Worm (Caenorhabditis elegans): ENCODE results near the gene sre-29.

DNA sequence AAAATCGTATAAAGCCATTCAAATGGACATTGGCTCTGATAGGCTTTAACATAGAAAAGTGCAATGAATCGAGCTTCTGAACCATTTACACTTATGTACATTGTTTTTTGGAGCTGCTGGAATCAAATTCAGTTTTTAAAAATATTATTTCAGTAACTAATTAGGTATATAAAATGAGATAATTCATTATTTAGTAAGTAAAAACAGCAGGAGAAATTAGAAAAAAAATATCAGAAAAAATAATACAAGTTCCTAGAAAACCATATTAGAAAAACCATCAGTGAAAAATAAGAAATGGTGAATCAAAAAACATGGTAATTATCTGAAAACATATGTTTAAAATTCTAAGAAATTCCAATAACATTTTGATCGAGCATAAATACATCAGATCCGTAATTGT lies 4.0 kb downstream of the sre-29 start, which contains the start of gene F57G9.7:
- TF ChIP-seq ama-1 (optimal IDR thresholded peaks at IDR 0.05) = no peak
- TF ChIP-seq tra-4 (tag; optimal IDR thresholded peaks at IDR 0.05) = no peak
- no peak for TF ChIP-seq hnd-1 (tag; optimal IDR thresholded peaks at IDR 0.05)
- no peak for TF ChIP-seq aly-1 (tag; optimal IDR thresholded peaks at IDR 0.05)
- no peak for TF ChIP-seq ceh-36 (tag; optimal IDR thresholded peaks at IDR 0.05)
- no peak for TF ChIP-seq flt-1 (GFP tag; IDR thresholded peaks at IDR 0.05)
- no peak for TF ChIP-seq hmbx-1 (tag; optimal IDR thresholded peaks at IDR 0.05)
- no peak for TF ChIP-seq ceh-13 (GFP tag; optimal IDR thresholded peaks at IDR 0.05)
